Worm (Caenorhabditis elegans): ENCODE data around the gene W07G4.1.

DNA sequence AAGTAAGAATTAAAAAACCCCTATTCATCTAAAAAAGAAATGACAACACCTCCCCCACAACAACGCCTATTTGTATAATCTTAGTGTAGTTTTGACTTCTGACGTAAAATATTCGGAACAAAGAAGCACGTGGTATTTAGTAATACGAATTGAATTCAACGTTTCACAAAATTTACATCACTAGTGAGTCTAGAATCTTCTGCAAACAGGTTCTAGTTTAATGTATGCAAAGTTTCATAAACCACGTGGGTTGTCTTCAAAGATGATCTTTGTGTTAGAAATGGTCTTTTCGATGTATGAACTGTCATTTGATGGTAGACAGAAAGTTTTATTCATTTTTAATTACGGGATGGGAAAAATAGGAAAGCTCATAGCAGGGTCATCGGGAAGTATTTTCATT is 39.8 kb downstream of the W07G4.1 start:
- TF ChIP-seq aly-2 (tag; optimal IDR thresholded peaks at IDR 0.05) (no peak), ztf-11 (tag; optimal IDR thresholded peaks at IDR 0.05) (no peak), ztf-4 (tag; optimal IDR thresholded peaks at IDR 0.05) (no peak), pag-3 (tag; optimal IDR thresholded peaks at IDR 0.05; ENCODE audit: borderline replicate concordance, insufficient read depth) (no peak), lsy-2 (tag; optimal IDR thresholded peaks at IDR 0.05) (no peak), ama-1 (optimal IDR thresholded peaks at IDR 0.05) (no peak), snpc-4 (tag; optimal IDR thresholded peaks at IDR 0.05) (no peak), dpl-1 (GFP tag; optimal IDR thresholded peaks at IDR 0.05) (no peak), lin-39 (tag; optimal IDR thresholded peaks at IDR 0.05) (no peak), unc-130 (tag; optimal IDR thresholded peaks at IDR 0.05) (no peak)

All from whole organism, L1 larva.